Fruit fly (Drosophila melanogaster): ENCODE results near the gene CG42507.

CG42507 gene

dm6 chr3L:14759984-14760626, 2.3 kb upstream of the CG42507 start (continued):
- TF ChIP-seq sisA (GFP tag; IDR thresholded peaks at IDR 0.05) = peak; percentile 71
- TF ChIP-seq CG6765 (GFP tag; optimal IDR thresholded peaks at IDR 0.05) = peak; percentile 62
- peak; percentile 14 for TF ChIP-seq trh (GFP tag; optimal IDR thresholded peaks at IDR 0.05)
- TF ChIP-seq Dek (tag; optimal IDR thresholded peaks at IDR 0.05) = peak; percentile 56
- TF ChIP-seq Med (GFP tag) = peak; percentile 94
- TF ChIP-seq CG15601 (tag; optimal IDR thresholded peaks at IDR 0.05) = peak; percentile 55
- no peak for TF ChIP-seq Sin3A (optimal IDR thresholded peaks at IDR 0.05)
- peak; percentile 66 for TF ChIP-seq CG18599 (GFP tag; optimal IDR thresholded peaks at IDR 0.05)
- peak; percentile 75 for TF ChIP-seq Hsf (GFP tag; optimal IDR thresholded peaks at IDR 0.05)
- TF ChIP-seq jing (GFP tag; optimal IDR thresholded peaks at IDR 0.05) = peak; percentile 47
- peak; percentile 61 to 63 for TF ChIP-seq chif (GFP tag; optimal IDR thresholded peaks at IDR 0.05)
- peak; percentile 23 for TF ChIP-seq CG8281 (tag; optimal IDR thresholded peaks at IDR 0.05)
- TF ChIP-seq CG11695 (GFP tag; IDR thresholded peaks at IDR 0.05) = peak; percentile 60; the same call in 2 of the 3 replicates
- peak; percentile 34 for TF ChIP-seq Myb (GFP tag; optimal IDR thresholded peaks at IDR 0.05)
- peak; percentile 19 for TF ChIP-seq vfl (GFP tag; optimal IDR thresholded peaks at IDR 0.05)
- TF ChIP-seq CG31224 (GFP tag; IDR thresholded peaks at IDR 0.05) = no peak
- TF ChIP-seq CG17186 (GFP tag; optimal IDR thresholded peaks at IDR 0.05) = no peak
- TF ChIP-seq seq (GFP tag; IDR thresholded peaks at IDR 0.05) = no peak
- TF ChIP-seq CG10209 (GFP tag; optimal IDR thresholded peaks at IDR 0.05) = peak; percentile 65
- TF ChIP-seq CG14667 (GFP tag; IDR thresholded peaks at IDR 0.05) = no peak
- TF ChIP-seq CG14014 (GFP tag; IDR thresholded peaks at IDR 0.05) = peak; percentile 57; the same call in 1 of the 2 replicates
- TF ChIP-seq D19B (GFP tag; optimal IDR thresholded peaks at IDR 0.05) = peak; percentile 1
- no peak for TF ChIP-seq CG2889 (GFP tag; IDR thresholded peaks at IDR 0.05)
- TF ChIP-seq CG10431 (GFP tag; optimal IDR thresholded peaks at IDR 0.05) = peak; percentile 29
- TF ChIP-seq CG3407 (GFP tag; optimal IDR thresholded peaks at IDR 0.05) = peak; percentile 60
- TF ChIP-seq az2 (GFP tag; optimal IDR thresholded peaks at IDR 0.05) = peak; percentile 71
- peak; percentile 90 for TF ChIP-seq z (GFP tag; IDR thresholded peaks at IDR 0.05)
- TF ChIP-seq CG8944 (GFP tag; optimal IDR thresholded peaks at IDR 0.05) = peak; percentile 28
- no peak for TF ChIP-seq cato (GFP tag; optimal IDR thresholded peaks at IDR 0.05; ENCODE audit: borderline replicate concordance)
- TF ChIP-seq Mes4 (GFP tag; optimal IDR thresholded peaks at IDR 0.05) = peak; percentile 41
- peak; percentile 50 for TF ChIP-seq tin (GFP tag; optimal IDR thresholded peaks at IDR 0.05)
- TF ChIP-seq Tbp (GFP tag; optimal IDR thresholded peaks at IDR 0.05) = no peak
- TF ChIP-seq ro (GFP tag; IDR thresholded peaks at IDR 0.05) = no peak
- peak; percentile 52; the same call in 2 of the 3 replicates for TF ChIP-seq Optix (GFP tag; IDR thresholded peaks at IDR 0.05)
- TF ChIP-seq MBD-R2 (GFP tag; IDR thresholded peaks at IDR 0.05) = no peak; the same call in 1 of the 2 replicates
- peak; percentile 51 for TF ChIP-seq sna (GFP tag; IDR thresholded peaks at IDR 0.05; ENCODE audit: partially characterized antibody)
- TF ChIP-seq Atf-2 (GFP tag; optimal IDR thresholded peaks at IDR 0.05) = peak; percentile 34
- TF ChIP-seq crol (GFP tag; IDR thresholded peaks at IDR 0.05) = peak; percentile 99
- no peak for TF ChIP-seq CG6272 (GFP tag; IDR thresholded peaks at IDR 0.05)
- no peak for TF ChIP-seq pros (GFP tag; optimal IDR thresholded peaks at IDR 0.05)
- peak; percentile 63 for TF ChIP-seq her (GFP tag; optimal IDR thresholded peaks at IDR 0.05)
- no peak for TF ChIP-seq crc (GFP tag; optimal IDR thresholded peaks at IDR 0.05)
- TF ChIP-seq Asciz (GFP tag; optimal IDR thresholded peaks at IDR 0.05) = peak; percentile 66
- no peak for TF ChIP-seq lbe (GFP tag; optimal IDR thresholded peaks at IDR 0.05)
- TF ChIP-seq CG4404 (GFP tag; IDR thresholded peaks at IDR 0.05) = no peak
- TF ChIP-seq CG8924 (tag; optimal IDR thresholded peaks at IDR 0.05) = peak; percentile 63
- TF ChIP-seq Lhr (GFP tag; optimal IDR thresholded peaks at IDR 0.05) = peak; percentile 26
- TF ChIP-seq CG10321 (GFP tag; IDR thresholded peaks at IDR 0.05) = 0 out of 2 replicates have a peak, but pooled peaks have one; percentile 42
- TF ChIP-seq lab (GFP tag; optimal IDR thresholded peaks at IDR 0.05) = peak; percentile 58
- peak; percentile 60 for TF ChIP-seq CG17385 (GFP tag; optimal IDR thresholded peaks at IDR 0.05)
